Worm (Caenorhabditis elegans): Measurements from ENCODE around the gene F08G12.11.

DNA sequence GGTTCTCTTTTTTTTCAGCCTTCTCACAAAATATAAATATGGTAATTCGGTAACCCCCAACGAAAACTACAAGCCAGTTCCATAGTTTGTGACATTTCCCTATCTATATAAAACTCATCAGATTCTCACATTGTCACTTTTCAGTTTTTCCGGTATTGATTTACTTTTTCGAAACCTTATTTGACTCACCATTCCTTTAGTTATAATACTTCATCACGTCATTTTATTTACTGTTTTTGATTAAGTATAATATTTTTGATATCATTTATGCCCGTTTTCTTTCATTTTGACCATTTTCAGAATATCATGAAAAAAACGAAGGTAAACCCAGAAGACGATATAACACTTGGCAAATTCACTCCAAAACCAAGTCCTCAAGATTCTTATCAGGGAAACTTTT is 36.5 kb upstream of the F08G12.11 start, which contains the start of gene pgp-3:
- no peak for TF ChIP-seq med-1 (GFP tag; optimal IDR thresholded peaks at IDR 0.05; ENCODE audit: insufficient read depth)
- TF ChIP-seq cog-1 (tag; optimal IDR thresholded peaks at IDR 0.05) = no peak
- no peak for TF ChIP-seq T22C8.4 (GFP tag; IDR thresholded peaks at IDR 0.05)
